Worm (Caenorhabditis elegans) whole organism, early embryonic: Measurements from ENCODE around the gene gtap-1.

Experiments used
- B0310.2 ChIP-seq: sonication (generic microtip); optimal IDR thresholded peaks from 2 replicates; lab custom pipeline; 2016; ENCODE audit warnings: mild to moderate bottlenecking, missing genetic modification characterization, missing compliant biosample characterization
- F13C5.2 ChIP-seq: sonication (generic microtip); optimal IDR thresholded peaks from 2 replicates; lab custom pipeline; 2017; ENCODE audit warnings: mild to moderate bottlenecking, missing genetic modification characterization, inconsistent platforms, missing compliant biosample characterization
- aly-1 ChIP-seq: sonication (generic microtip); optimal IDR thresholded peaks from 2 replicates; lab custom pipeline; 2016; ENCODE audit warnings: missing genetic modification characterization, missing compliant biosample characterization
- ama-1 ChIP-seq: fragments of 150-350 bp; optimal IDR thresholded peaks from 2 replicates; lab custom pipeline; 2014
- ceh-13 ChIP-seq: fragments of 200-800 bp; sonication (Bioruptor generic); optimal IDR thresholded peaks from 2 replicates; lab custom pipeline; 2018; ENCODE audit warnings: mild to moderate bottlenecking, missing genetic modification characterization, missing compliant biosample characterization
- ceh-36 ChIP-seq: sonication (generic microtip); optimal IDR thresholded peaks from 2 replicates; lab custom pipeline; 2016; ENCODE audit warnings: missing genetic modification characterization, inconsistent platforms, missing compliant biosample characterization
- ets-7 ChIP-seq: sonication (generic microtip); optimal IDR thresholded peaks from 2 replicates; lab custom pipeline; 2016; ENCODE audit warnings: missing genotype, missing genetic modification characterization, missing compliant biosample characterization
- flt-1 ChIP-seq: fragments of 200-800 bp; sonication (Bioruptor generic); IDR thresholded peaks from 2 replicates; pipeline ENCODE4 v1.3.6; 2022; ENCODE audit warnings: missing genetic modification characterization, missing compliant biosample characterization
- hmbx-1 ChIP-seq: sonication (generic microtip); optimal IDR thresholded peaks from 2 replicates; lab custom pipeline; 2016; ENCODE audit warnings: mild to moderate bottlenecking, missing genetic modification characterization, missing compliant biosample characterization
- hmg-4 ChIP-seq: fragments of 200-800 bp; sonication (Bioruptor generic); optimal IDR thresholded peaks from 2 replicates; lab custom pipeline; 2018; ENCODE audit warnings: mild to moderate bottlenecking, missing genetic modification characterization, missing compliant biosample characterization
- hnd-1 ChIP-seq: sonication (generic microtip); optimal IDR thresholded peaks from 2 replicates; lab custom pipeline; 2016; ENCODE audit warnings: missing genetic modification characterization, missing compliant biosample characterization
- pes-1 ChIP-seq: fragments of 200-800 bp; sonication (Bioruptor generic); IDR thresholded peaks from 2 replicates; pipeline ENCODE4 v1.3.6; 2022; ENCODE audit warnings: missing genetic modification reagents, missing genetic modification characterization, missing compliant biosample characterization
- scrt-1 ChIP-seq: fragments of 200-800 bp; sonication (Bioruptor generic); IDR thresholded peaks from 2 replicates; pipeline ENCODE4 v1.3.6; 2022; ENCODE audit warnings: missing genetic modification characterization, missing compliant biosample characterization
- sea-1 ChIP-seq: fragments of 200-800 bp; sonication (Bioruptor generic); conservative IDR thresholded peaks from 2 replicates; pipeline ENCODE4 v1.3.6; 2022; ENCODE audit warnings: missing genetic modification characterization, missing compliant biosample characterization
- tbx-11 ChIP-seq: fragments of 200-800 bp; sonication (Bioruptor generic); IDR thresholded peaks from 2 replicates; pipeline ENCODE4 v1.3.6; 2022; ENCODE audit warnings: missing genetic modification characterization, missing compliant biosample characterization
- tbx-37 ChIP-seq: fragments of 200-800 bp; sonication (Bioruptor generic); conservative IDR thresholded peaks from 2 replicates; pipeline ENCODE4 v1.3.6; 2022; ENCODE audit warnings: missing genetic modification reagents, missing genetic modification characterization, missing compliant biosample characterization
- tra-4 ChIP-seq: sonication (generic microtip); optimal IDR thresholded peaks from 2 replicates; lab custom pipeline; 2017; ENCODE audit warnings: missing genetic modification characterization, missing compliant biosample characterization

gtap-1 gene

ce11 chrII:5806563-5806962, 26.5 kb downstream of the gtap-1 start:
- TF ChIP-seq ceh-13 (GFP tag; lab: Kevin White, UChicago) = no peak
- TF ChIP-seq hmg-4 (GFP tag; lab: Kevin White, UChicago) = no peak
- TF ChIP-seq ama-1 (lab: Kevin White, UChicago) = no peak
- TF ChIP-seq hnd-1 = no peak
- TF ChIP-seq sea-1 (GFP tag; lab: Robert Waterston, UW) = no peak
- TF ChIP-seq ets-7 (tag; lab: Kevin White, UChicago) = no peak
- no peak for TF ChIP-seq F13C5.2
- no peak for TF ChIP-seq tra-4

ce11 chrII:5805303-5805702, 27.7 kb downstream of the gtap-1 start, which contains the start of gene K05F1.10:
K05F1.10 (minus strand) TSS chrII:5805473.
- TF ChIP-seq ets-7 (tag; lab: Kevin White, UChicago) (no peak), hnd-1 (no peak)

- no peak for TF ChIP-seq hmbx-1 (tag; lab: Kevin White, UChicago)
- no peak for TF ChIP-seq sea-1 (GFP tag; lab: Robert Waterston, UW)
- TF ChIP-seq pes-1 (GFP tag; lab: Robert Waterston, UW) = no peak
Measured at ce11 chrII:5804288-5804687, 28.7 kb downstream of the gtap-1 start.

ce11 chrII:5801075-5801474, 32.0 kb downstream of the gtap-1 start, which contains the start of the genes K05F1.9 and K05F1.1:
K05F1.9 (minus strand) TSS chrII:5801175.
K05F1.1 (plus strand) TSS chrII:5801382.
- TF ChIP-seq flt-1 (GFP tag; lab: Robert Waterston, UW) (no peak), ama-1 (lab: Kevin White, UChicago) (no peak), ceh-36 (tag; lab: Kevin White, UChicago) (no peak), ets-7 (tag; lab: Kevin White, UChicago) (no peak), B0310.2 (tag; lab: Kevin White, UChicago) (no peak), tbx-37 (GFP tag; lab: Robert Waterston, UW) (no peak), scrt-1 (GFP tag; lab: Robert Waterston, UW) (no peak), ceh-13 (GFP tag; lab: Kevin White, UChicago) (no peak)

- TF ChIP-seq ceh-36 (tag; lab: Kevin White, UChicago) = no peak
- TF ChIP-seq tbx-11 = no peak
- TF ChIP-seq aly-1 (tag; lab: Kevin White, UChicago) = no peak
- TF ChIP-seq scrt-1 (GFP tag; lab: Robert Waterston, UW) = no peak
- no peak for TF ChIP-seq tbx-37 (GFP tag; lab: Robert Waterston, UW)
- no peak for TF ChIP-seq B0310.2 (tag; lab: Kevin White, UChicago)
- no peak for TF ChIP-seq flt-1 (GFP tag; lab: Robert Waterston, UW)
- TF ChIP-seq ama-1 (lab: Kevin White, UChicago) = no peak
- no peak for TF ChIP-seq hnd-1
- no peak for TF ChIP-seq F13C5.2
- no peak for TF ChIP-seq ets-7 (tag; lab: Kevin White, UChicago)
- TF ChIP-seq pes-1 (GFP tag; lab: Robert Waterston, UW) = no peak
- no peak for TF ChIP-seq hmbx-1 (tag; lab: Kevin White, UChicago)
- no peak for TF ChIP-seq sea-1 (GFP tag; lab: Robert Waterston, UW)
- TF ChIP-seq ceh-13 (GFP tag; lab: Kevin White, UChicago) = no peak
- TF ChIP-seq hmg-4 (GFP tag; lab: Kevin White, UChicago) = no peak
- TF ChIP-seq tra-4 = no peak
Measured at ce11 chrII:5799553-5799952, 33.5 kb downstream of the gtap-1 start, which contains the start of gene K05F1.8. K05F1.8 (minus strand) TSS chrII:5799653.

- TF ChIP-seq B0310.2 (tag; lab: Kevin White, UChicago) (no peak), ama-1 (lab: Kevin White, UChicago) (no peak), ceh-36 (tag; lab: Kevin White, UChicago) (no peak), aly-1 (tag; lab: Kevin White, UChicago) (no peak), tbx-11 (no peak), ets-7 (tag; lab: Kevin White, UChicago) (no peak), hmbx-1 (tag; lab: Kevin White, UChicago) (no peak), sea-1 (GFP tag; lab: Robert Waterston, UW) (no peak), F13C5.2 (no peak), scrt-1 (GFP tag; lab: Robert Waterston, UW) (no peak), hnd-1 (no peak), hmg-4 (GFP tag; lab: Kevin White, UChicago) (no peak), tra-4 (no peak), flt-1 (GFP tag; lab: Robert Waterston, UW) (no peak), tbx-37 (GFP tag; lab: Robert Waterston, UW) (no peak)
Measured at ce11 chrII:5797348-5797977, 35.6 kb downstream of the gtap-1 start, which contains the start of the genes msp-63 and msp-142. msp-63 (minus strand) TSS chrII:5797448. msp-142 (plus strand) TSS chrII:5797927.

- TF ChIP-seq hmg-4 (GFP tag; lab: Kevin White, UChicago) (no peak), ceh-36 (tag; lab: Kevin White, UChicago) (no peak), tbx-11 (no peak), ets-7 (tag; lab: Kevin White, UChicago) (no peak), sea-1 (GFP tag; lab: Robert Waterston, UW) (no peak), scrt-1 (GFP tag; lab: Robert Waterston, UW) (no peak), aly-1 (tag; lab: Kevin White, UChicago) (no peak), tra-4 (no peak), ama-1 (lab: Kevin White, UChicago) (no peak), F13C5.2 (no peak)
Measured at ce11 chrII:5794195-5794594, 38.8 kb downstream of the gtap-1 start, which contains the start of gene acdh-8. acdh-8 (plus strand) TSS chrII:5794495.

- TF ChIP-seq F13C5.2 = no peak
- TF ChIP-seq scrt-1 (GFP tag; lab: Robert Waterston, UW) = no peak
- TF ChIP-seq tbx-37 (GFP tag; lab: Robert Waterston, UW) = no peak
- no peak for TF ChIP-seq ets-7 (tag; lab: Kevin White, UChicago)
- TF ChIP-seq pes-1 (GFP tag; lab: Robert Waterston, UW) = no peak
- no peak for TF ChIP-seq ceh-36 (tag; lab: Kevin White, UChicago)
- TF ChIP-seq hmbx-1 (tag; lab: Kevin White, UChicago) = no peak
- no peak for TF ChIP-seq hnd-1
- TF ChIP-seq ceh-13 (GFP tag; lab: Kevin White, UChicago) = no peak
- no peak for TF ChIP-seq ama-1 (lab: Kevin White, UChicago)
- no peak for TF ChIP-seq hmg-4 (GFP tag; lab: Kevin White, UChicago)
- no peak for TF ChIP-seq tra-4
Measured at ce11 chrII:5792490-5792889, 40.5 kb downstream of the gtap-1 start, which contains the start of gene K05F1.14. K05F1.14 (minus strand) TSS chrII:5792590.
